Worm (Caenorhabditis elegans) whole organism, mixed stage, embryonic: ENCODE measurements around the gene pcn-1.

Experiments used
- ces-1 ChIP-seq: fragments of 150-350 bp; optimal IDR thresholded peaks from 2 replicates; lab custom pipeline; 2014; ENCODE audit warnings: missing biosample characterization, missing genetic modification reagents, missing genetic modification characterization
- mep-1 ChIP-seq: fragments of 150-350 bp; optimal IDR thresholded peaks from 2 replicates; lab custom pipeline; 2017; ENCODE audit warnings: missing biosample characterization, missing genetic modification reagents, missing genetic modification characterization, inconsistent platforms
- nhr-28 ChIP-seq: fragments of 150-350 bp; optimal IDR thresholded peaks from 2 replicates; lab custom pipeline; 2014; ENCODE audit warnings: missing biosample characterization, missing genetic modification characterization
- nhr-76 ChIP-seq: sonication (generic microtip); optimal IDR thresholded peaks from 2 replicates; lab custom pipeline; 2017; ENCODE audit warnings: missing biosample characterization, missing genetic modification characterization
- pha-4 ChIP-seq: fragments of 150-350 bp; optimal IDR thresholded peaks from 2 replicates; lab custom pipeline; 2018; ENCODE audit warnings: missing biosample characterization, missing genetic modification reagents, missing genetic modification characterization
- zip-8 ChIP-seq: fragments of 150-350 bp; optimal IDR thresholded peaks from 2 replicates; lab custom pipeline; 2014; ENCODE audit warnings: missing biosample characterization, missing genetic modification characterization

ce11 chrIV:4084109-4084508 lies 34.9 kb upstream of the pcn-1 start, which contains the start of gene C35B1.5:
- no peak for TF ChIP-seq pha-4 (tag; lab: Kevin White, UChicago)
- TF ChIP-seq nhr-76 (tag; lab: Kevin White, UChicago) = no peak
- TF ChIP-seq ces-1 (GFP tag; lab: Kevin White, UChicago) = no peak
- no peak for TF ChIP-seq mep-1 (tag; lab: Kevin White, UChicago)
- no peak for TF ChIP-seq nhr-28 (tag; lab: Kevin White, UChicago)
- no peak for TF ChIP-seq zip-8
